Worm (Caenorhabditis elegans) whole organism, L4 larva: Measurements from ENCODE around the gene gipc-1.

Experiments
- F37D6.2 ChIP-seq: sonication (generic microtip); optimal IDR thresholded peaks from 2 replicates; lab custom pipeline; 2016; ENCODE audit warnings: mild to moderate bottlenecking, missing genetic modification characterization, missing compliant biosample characterization
- F44E2.7 ChIP-seq: fragments of 200-800 bp; sonication (Bioruptor generic); IDR thresholded peaks from 2 replicates; pipeline ENCODE4 v2.1.2; 2022; ENCODE audit warnings: missing genetic modification characterization, missing compliant biosample characterization
- R02D3.7 ChIP-seq: fragments of 150-350 bp; sonication (generic microtip); optimal IDR thresholded peaks from 3 replicates; lab custom pipeline; 2014; ENCODE audit warnings: missing biosample characterization, missing genetic modification characterization
- Y105C5A.15 ChIP-seq: fragments of 200-800 bp; sonication (Bioruptor generic); IDR thresholded peaks from 2 replicates; pipeline ENCODE4 v1.3.6; 2022; ENCODE audit warnings: missing genetic modification characterization, missing compliant biosample characterization
- Y75B8A.6 ChIP-seq: fragments of 200-800 bp; sonication (Bioruptor generic); IDR thresholded peaks from 2 replicates; pipeline ENCODE4 v1.3.6; 2022; ENCODE audit warnings: missing genetic modification reagents, missing genetic modification characterization, missing compliant biosample characterization
- aha-1 ChIP-seq: fragments of 150-350 bp; peaks from one replicate; lab custom pipeline; 2014; ENCODE audit warnings: missing biosample characterization, missing genetic modification characterization
- aly-2 ChIP-seq: sonication (generic microtip); optimal IDR thresholded peaks from 2 replicates; lab custom pipeline; 2018; ENCODE audit warnings: missing biosample characterization, missing genetic modification characterization
- ceh-20 ChIP-seq: fragments of 200-800 bp; sonication (Bioruptor generic); IDR thresholded peaks from 2 replicates; pipeline ENCODE4 v1.3.6; 2022; ENCODE audit warnings: missing genetic modification reagents, missing genetic modification characterization, missing compliant biosample characterization
- ceh-28 ChIP-seq: fragments of 150-350 bp; optimal IDR thresholded peaks from 2 replicates; lab custom pipeline; 2014; ENCODE audit warnings: missing biosample characterization, missing genetic modification reagents, missing genetic modification characterization
- ceh-32 ChIP-seq: sonication (generic microtip); optimal IDR thresholded peaks from 2 replicates; lab custom pipeline; 2016; ENCODE audit warnings: mild to moderate bottlenecking, missing genetic modification characterization, missing compliant biosample characterization; ENCODE audit not compliant: poor library complexity
- ceh-82 ChIP-seq: sonication (generic microtip); optimal IDR thresholded peaks from 2 replicates; lab custom pipeline; 2017; ENCODE audit warnings: missing biosample characterization, missing genetic modification characterization
- cey-2 ChIP-seq: sonication (generic microtip); optimal IDR thresholded peaks from 3 replicates; lab custom pipeline; 2017; ENCODE audit warnings: missing genetic modification characterization, mild to moderate bottlenecking, missing compliant biosample characterization, antibody characterized with exemption, borderline replicate concordance; ENCODE audit not compliant: insufficient read depth
- ctbp-1 ChIP-seq: fragments of 200-800 bp; sonication (Bioruptor generic); IDR thresholded peaks from 2 replicates; pipeline ENCODE4 v1.3.6; 2022; ENCODE audit warnings: missing genetic modification reagents, missing genetic modification characterization, missing compliant biosample characterization
- daf-19 ChIP-seq: fragments of 200-800 bp; sonication (Bioruptor generic); conservative IDR thresholded peaks from 2 replicates; pipeline ENCODE4 v1.3.6; 2022; ENCODE audit warnings: missing genetic modification characterization, missing compliant biosample characterization
- daf-8 ChIP-seq: fragments of 200-800 bp; sonication (Bioruptor generic); IDR thresholded peaks from 2 replicates; pipeline ENCODE4 v1.3.6; 2022; ENCODE audit warnings: missing genetic modification characterization, missing compliant biosample characterization
- dmd-6 ChIP-seq: fragments of 200-800 bp; sonication (Bioruptor generic); IDR thresholded peaks from 2 replicates; pipeline ENCODE4 v1.3.6; 2022; ENCODE audit warnings: missing genetic modification reagents, missing genetic modification characterization, missing compliant biosample characterization
- dmd-8 ChIP-seq: fragments of 200-800 bp; sonication (Bioruptor generic); IDR thresholded peaks from 2 replicates; pipeline ENCODE4 v1.3.6; 2022; ENCODE audit warnings: missing genetic modification characterization, missing compliant biosample characterization
- dpl-1 ChIP-seq: fragments of 150-350 bp; optimal IDR thresholded peaks from 2 replicates; lab custom pipeline; 2014; ENCODE audit warnings: missing biosample characterization, missing genetic modification reagents, missing genetic modification characterization
- fkh-10 ChIP-seq: fragments of 150-350 bp; optimal IDR thresholded peaks from 2 replicates; lab custom pipeline; 2014; ENCODE audit warnings: missing biosample characterization, missing genetic modification reagents, missing genetic modification characterization
- hlh-11 ChIP-seq: fragments of 200-800 bp; sonication (Bioruptor generic); optimal IDR thresholded peaks from 2 replicates; lab custom pipeline; 2018; ENCODE audit warnings: mild to moderate bottlenecking, missing genetic modification characterization, missing compliant biosample characterization
- hlh-30 ChIP-seq: sonication (generic microtip); optimal IDR thresholded peaks from 2 replicates; lab custom pipeline; 2017; ENCODE audit warnings: antibody characterized with exemption, mild to moderate bottlenecking, missing genetic modification characterization, missing compliant biosample characterization; ENCODE audit not compliant: insufficient read depth
- lim-7 ChIP-seq: fragments of 200-800 bp; sonication (Bioruptor generic); IDR thresholded peaks from 2 replicates; pipeline ENCODE4 v1.3.6; 2022; ENCODE audit warnings: missing genetic modification characterization, missing compliant biosample characterization
- lin-13 ChIP-seq: fragments of 150-350 bp; optimal IDR thresholded peaks from 2 replicates; lab custom pipeline; 2014; ENCODE audit warnings: missing biosample characterization, missing genetic modification reagents, missing genetic modification characterization
- lin-29 ChIP-seq: fragments of 200-800 bp; sonication (Bioruptor generic); IDR thresholded peaks from 2 replicates; pipeline ENCODE4 v1.3.6; 2022; ENCODE audit warnings: missing genetic modification reagents, missing genetic modification characterization, missing compliant biosample characterization
- lir-3 ChIP-seq: sonication (generic microtip); optimal IDR thresholded peaks from 2 replicates; lab custom pipeline; 2016; ENCODE audit warnings: mild to moderate bottlenecking, missing genetic modification characterization, missing compliant biosample characterization
- madf-9 ChIP-seq: fragments of 200-800 bp; sonication (Bioruptor generic); conservative IDR thresholded peaks from 2 replicates; pipeline ENCODE4 v1.3.6; 2022; ENCODE audit warnings: missing genetic modification reagents, missing genetic modification characterization, missing compliant biosample characterization
- mdt-29 ChIP-seq: fragments of 200-800 bp; sonication (Bioruptor generic); IDR thresholded peaks from 2 replicates; pipeline ENCODE4 v1.3.6; 2022; ENCODE audit warnings: missing genetic modification reagents, missing genetic modification characterization, missing compliant biosample characterization
- mes-2 ChIP-seq: sonication (generic microtip); optimal IDR thresholded peaks from 2 replicates; lab custom pipeline; 2016; ENCODE audit warnings: missing genotype, mild to moderate bottlenecking, missing genetic modification characterization, missing compliant biosample characterization; ENCODE audit not compliant: poor library complexity, severe bottlenecking
- nhr-102 ChIP-seq: sonication (generic microtip); optimal IDR thresholded peaks from 2 replicates; lab custom pipeline; 2016; ENCODE audit warnings: mild to moderate bottlenecking, missing genetic modification characterization, moderate library complexity, missing compliant biosample characterization
- nhr-11 ChIP-seq: fragments of 150-350 bp; optimal IDR thresholded peaks from 2 replicates; lab custom pipeline; 2014; ENCODE audit warnings: missing biosample characterization, missing genetic modification characterization
- nhr-25 ChIP-seq: sonication (generic microtip); optimal IDR thresholded peaks from 2 replicates; lab custom pipeline; 2017; ENCODE audit warnings: missing genetic modification characterization, mild to moderate bottlenecking, missing compliant biosample characterization, antibody characterized with exemption, moderate library complexity, borderline replicate concordance; ENCODE audit not compliant: insufficient read depth
- nhr-48 ChIP-seq: sonication (generic microtip); optimal IDR thresholded peaks from 2 replicates; lab custom pipeline; 2016; ENCODE audit warnings: mild to moderate bottlenecking, missing genetic modification characterization, missing compliant biosample characterization
- php-3 ChIP-seq: fragments of 200-800 bp; sonication (Bioruptor generic); IDR thresholded peaks from 2 replicates; pipeline ENCODE4 v1.3.6; 2022; ENCODE audit warnings: missing genetic modification reagents, missing genetic modification characterization, missing compliant biosample characterization
- pqm-1 ChIP-seq: sonication (generic microtip); optimal IDR thresholded peaks from 2 replicates; lab custom pipeline; 2017; ENCODE audit warnings: missing biosample characterization, missing genetic modification characterization
- saeg-2 ChIP-seq: fragments of 200-800 bp; sonication (Bioruptor generic); IDR thresholded peaks from 2 replicates; pipeline ENCODE4 v1.3.6; 2022; ENCODE audit warnings: missing genetic modification reagents, missing genetic modification characterization, missing compliant biosample characterization
- sdz-12 ChIP-seq: fragments of 200-800 bp; sonication (Bioruptor generic); optimal IDR thresholded peaks from 2 replicates; lab custom pipeline; 2018; ENCODE audit warnings: mild to moderate bottlenecking, missing genetic modification characterization, missing compliant biosample characterization
- set-16 ChIP-seq: fragments of 200-800 bp; sonication (Bioruptor generic); IDR thresholded peaks from 2 replicates; pipeline ENCODE4 v1.3.6; 2022; ENCODE audit warnings: missing genetic modification reagents, missing genetic modification characterization, missing compliant biosample characterization
- skn-1 ChIP-seq: fragments of 150-350 bp; optimal IDR thresholded peaks from 2 replicates; lab custom pipeline; 2014; ENCODE audit warnings: missing biosample characterization, missing genetic modification characterization
- tag-97 ChIP-seq: fragments of 200-800 bp; sonication (Bioruptor generic); IDR thresholded peaks from 2 replicates; pipeline ENCODE4 v1.3.6; 2022; ENCODE audit warnings: missing genetic modification characterization, missing compliant biosample characterization
- unc-62 ChIP-seq, 3 experiments: fragments of 150-350 bp in 1 of 3; sonication (generic microtip); optimal IDR thresholded peaks in 2 of 3; peaks in 1 of 3; 1 replicate in 1 of 3; 2 replicates in 2 of 3; lab custom pipeline; 2014 to 2017; ENCODE audit warnings: missing biosample characterization in 3 of 3, missing genetic modification characterization in 3 of 3, missing genetic modification reagents in 3 of 3, missing genotype in 1 of 3
- vab-7 ChIP-seq: fragments of 200-800 bp; sonication (Bioruptor generic); IDR thresholded peaks from 2 replicates; pipeline ENCODE4 v1.3.6; 2022; ENCODE audit warnings: missing genetic modification reagents, missing genetic modification characterization, missing compliant biosample characterization
- zag-1 ChIP-seq: fragments of 150-350 bp; optimal IDR thresholded peaks from 2 replicates; lab custom pipeline; 2014; ENCODE audit warnings: missing biosample characterization, missing genetic modification characterization

The gipc-1 gene

ce11 chrIII:4870478-4870877, at the start of gene gipc-1:
gipc-1 (plus strand) TSS chrIII:4870778.
- TF ChIP-seq ceh-28 (tag; lab: Kevin White, UChicago): no peak
- no peak for TF ChIP-seq aha-1
- no peak for TF ChIP-seq Y105C5A.15 (GFP tag; lab: Robert Waterston, UW)
- TF ChIP-seq aly-2 (tag; lab: Kevin White, UChicago): no peak
- no peak for TF ChIP-seq mdt-29 (GFP tag; lab: Robert Waterston, UW)
- TF ChIP-seq vab-7 (GFP tag; lab: Robert Waterston, UW): no peak
- no peak for TF ChIP-seq mes-2
- TF ChIP-seq tag-97 (GFP tag; lab: Robert Waterston, UW): no peak
- no peak for TF ChIP-seq R02D3.7 (tag; lab: Kevin White, UChicago)
- no peak for TF ChIP-seq sdz-12
- no peak for TF ChIP-seq hlh-11 (tag; lab: Kevin White, UChicago)
- no peak for TF ChIP-seq pqm-1 (tag; lab: Kevin White, UChicago)
- no peak for TF ChIP-seq nhr-102
- no peak for TF ChIP-seq ceh-20
- no peak for TF ChIP-seq saeg-2 (GFP tag; lab: Robert Waterston, UW)
- no peak for TF ChIP-seq daf-19
- no peak for TF ChIP-seq lir-3

- TF ChIP-seq F37D6.2 (no peak), unc-62 (GFP tag; optimal IDR thresholded peaks at IDR 0.05 in 1 of 2; lab: Kevin White, UChicago) (no peak), unc-62 (tag; optimal IDR thresholded peaks at IDR 0.05; lab: Kevin White, UChicago) (no peak), lim-7 (no peak), set-16 (GFP tag; lab: Robert Waterston, UW) (no peak), lin-29 (no peak), ctbp-1 (GFP tag; lab: Robert Waterston, UW) (no peak), R02D3.7 (tag; lab: Kevin White, UChicago) (no peak), mdt-29 (GFP tag; lab: Robert Waterston, UW) (no peak), zag-1 (no peak), dpl-1 (GFP tag; lab: Kevin White, UChicago) (no peak), fkh-10 (no peak), daf-8 (GFP tag; lab: Robert Waterston, UW) (no peak)
Observed at ce11 chrIII:4822140-4822539, 48.4 kb upstream of the gipc-1 start, which contains the start of gene F26A1.8. F26A1.8 (minus strand) TSS chrIII:4822240.

- no peak for TF ChIP-seq nhr-11
- TF ChIP-seq hlh-30 (tag; lab: Kevin White, UChicago): no peak
- TF ChIP-seq F44E2.7 (GFP tag; lab: Robert Waterston, UW): no peak
- no peak for TF ChIP-seq madf-9 (GFP tag; lab: Robert Waterston, UW)
- TF ChIP-seq ceh-20: no peak
- TF ChIP-seq hlh-11 (tag; lab: Kevin White, UChicago): no peak
- no peak for TF ChIP-seq nhr-48 (tag; lab: Kevin White, UChicago)
- TF ChIP-seq ceh-32 (tag; lab: Kevin White, UChicago): no peak
- TF ChIP-seq cey-2 (tag; lab: Kevin White, UChicago): no peak
- TF ChIP-seq dpl-1 (GFP tag; lab: Kevin White, UChicago): no peak
Observed at ce11 chrIII:4826606-4827005, 44.0 kb upstream of the gipc-1 start, which contains the start of gene F26A1.3. F26A1.3 (plus strand) TSS chrIII:4826906.

ce11 chrIII:4829440-4829839, 41.1 kb upstream of the gipc-1 start, which contains the start of gene F26A1.9:
F26A1.9 (minus strand) TSS chrIII:4829540.
- no peak for TF ChIP-seq Y75B8A.6 (GFP tag; lab: Robert Waterston, UW)
- TF ChIP-seq ceh-82: no peak
- TF ChIP-seq nhr-25 (tag; lab: Kevin White, UChicago): no peak
- TF ChIP-seq skn-1 (tag; lab: Kevin White, UChicago): no peak
- no peak for TF ChIP-seq dmd-8 (GFP tag; lab: Robert Waterston, UW)
- no peak for TF ChIP-seq dmd-6 (GFP tag; lab: Robert Waterston, UW)
- TF ChIP-seq lir-3: no peak
- no peak for TF ChIP-seq aha-1
- TF ChIP-seq php-3: no peak
- no peak for TF ChIP-seq lin-13 (GFP tag; lab: Kevin White, UChicago)
